Worm (Caenorhabditis elegans) whole organism, L2 larva: ENCODE measurements around the gene mam-7.

Experiments
- ama-1 ChIP-seq: fragments of 150-350 bp; optimal IDR thresholded peaks from 2 replicates; lab custom pipeline; 2018; ENCODE audit warnings: inconsistent platforms
- egl-27 ChIP-seq: sonication (generic microtip); optimal IDR thresholded peaks from 3 replicates; lab custom pipeline; 2017; ENCODE audit warnings: missing biosample characterization, missing genetic modification reagents, missing genetic modification characterization
- fos-1 ChIP-seq: fragments of 150-350 bp; optimal IDR thresholded peaks from 2 replicates; lab custom pipeline; 2014; ENCODE audit warnings: missing biosample characterization, missing genetic modification characterization
- lin-11 ChIP-seq: fragments of 150-350 bp; sonication (generic microtip); optimal IDR thresholded peaks from 2 replicates; lab custom pipeline; 2014; ENCODE audit warnings: missing biosample characterization, missing genetic modification characterization, inconsistent platforms, mixed read lengths
- nhr-21 ChIP-seq: fragments of 150-350 bp; optimal IDR thresholded peaks from 2 replicates; lab custom pipeline; 2014; ENCODE audit warnings: missing biosample characterization, missing genetic modification characterization
- nhr-237 ChIP-seq: fragments of 150-350 bp; optimal IDR thresholded peaks from 2 replicates; lab custom pipeline; 2014; ENCODE audit warnings: missing biosample characterization, missing genetic modification characterization
- nhr-77 ChIP-seq: fragments of 150-350 bp; optimal IDR thresholded peaks from 2 replicates; lab custom pipeline; 2014; ENCODE audit warnings: missing biosample characterization, missing genetic modification characterization
- snpc-4 ChIP-seq: fragments of 150-350 bp; optimal IDR thresholded peaks from 2 replicates; lab custom pipeline; 2014; ENCODE audit warnings: missing biosample characterization, missing genetic modification characterization
- unc-39 ChIP-seq: fragments of 150-350 bp; optimal IDR thresholded peaks from 2 replicates; lab custom pipeline; 2014; ENCODE audit warnings: missing biosample characterization, missing genetic modification characterization
- unc-62 ChIP-seq: fragments of 150-350 bp; optimal IDR thresholded peaks from 2 replicates; lab custom pipeline; 2014; ENCODE audit warnings: missing biosample characterization, missing genetic modification reagents, missing genetic modification characterization
- zag-1 ChIP-seq: fragments of 150-350 bp; optimal IDR thresholded peaks from 2 replicates; lab custom pipeline; 2014; ENCODE audit warnings: missing biosample characterization, missing genetic modification characterization

- TF ChIP-seq snpc-4 (tag; lab: Kevin White, UChicago) (no peak), nhr-21 (tag; lab: Kevin White, UChicago) (no peak), egl-27 (tag; lab: Kevin White, UChicago) (no peak), ama-1 (lab: Kevin White, UChicago) (no peak), nhr-237 (tag; lab: Kevin White, UChicago) (no peak), fos-1 (tag; lab: Kevin White, UChicago) (no peak), unc-62 (GFP tag; lab: Kevin White, UChicago) (no peak), lin-11 (tag; lab: Kevin White, UChicago) (no peak), zag-1 (tag; lab: Kevin White, UChicago) (no peak), unc-39 (tag; lab: Kevin White, UChicago) (no peak), nhr-77 (tag; lab: Kevin White, UChicago) (no peak)
Measured at ce11 chrIII:9892855-9893254, at the start of gene mam-7.
